Fruit fly (Drosophila melanogaster) whole organism, pupa: ENCODE results near the gene unc-119.

ENCODE experiments used
- CG10348 ChIP-seq: fragments of 200-800 bp; sonication (Bioruptor generic); IDR thresholded peaks from 2 replicates; pipeline ENCODE4 v1.3.6; 2022; ENCODE audit warnings: missing biosample characterization, missing genetic modification characterization
- CG12605 ChIP-seq: fragments of 200-800 bp; sonication (Bioruptor generic); IDR thresholded peaks from 2 replicates; pipeline ENCODE4 v1.3.6; 2022; ENCODE audit warnings: missing biosample characterization, missing genetic modification characterization
- CG13204 ChIP-seq: fragments of 200-800 bp; sonication (Bioruptor generic); optimal IDR thresholded peaks from 2 replicates; lab custom pipeline; 2018; ENCODE audit warnings: missing biosample characterization, mild to moderate bottlenecking, missing genetic modification characterization, moderate library complexity
- CG14655 ChIP-seq: fragments of 200-800 bp; sonication (Bioruptor generic); optimal IDR thresholded peaks from 3 replicates; lab custom pipeline; 2017; ENCODE audit warnings: mild to moderate bottlenecking, missing biosample characterization, missing genetic modification reagents, missing genetic modification characterization
- CG15710 ChIP-seq: fragments of 200-800 bp; sonication (Bioruptor generic); optimal IDR thresholded peaks from 2 replicates; lab custom pipeline; 2018; ENCODE audit warnings: missing biosample characterization, mild to moderate bottlenecking, missing genetic modification characterization, moderate library complexity
- CG17806 ChIP-seq: fragments of 200-800 bp; sonication (Bioruptor generic); optimal IDR thresholded peaks from 2 replicates; lab custom pipeline; 2018; ENCODE audit warnings: missing biosample characterization, mild to moderate bottlenecking, missing genetic modification characterization, moderate library complexity
- CG32121 ChIP-seq: fragments of 200-800 bp; sonication (Bioruptor generic); IDR thresholded peaks from 2 replicates; pipeline ENCODE4 v1.3.6; 2022; ENCODE audit warnings: missing biosample characterization, missing genetic modification characterization
- CG34367 ChIP-seq: fragments of 200-800 bp; sonication (Bioruptor generic); optimal IDR thresholded peaks from 2 replicates; lab custom pipeline; 2018; ENCODE audit warnings: missing biosample characterization, mild to moderate bottlenecking, missing genetic modification characterization
- CG4496 ChIP-seq: fragments of 200-800 bp; sonication (Bioruptor generic); IDR thresholded peaks from 3 replicates; pipeline ENCODE4 v1.3.6; 2022; ENCODE audit warnings: missing biosample characterization, missing genetic modification characterization
- CG8159 ChIP-seq: fragments of 200-800 bp; sonication (Bioruptor generic); optimal IDR thresholded peaks from 3 replicates; lab custom pipeline; 2018; ENCODE audit warnings: missing biosample characterization, mild to moderate bottlenecking, missing genetic modification characterization, moderate library complexity
- CG8301 ChIP-seq: fragments of 200-800 bp; sonication (Bioruptor generic); optimal IDR thresholded peaks from 2 replicates; lab custom pipeline; 2018; ENCODE audit warnings: missing biosample characterization, mild to moderate bottlenecking, missing genetic modification characterization
- CG9948 ChIP-seq: fragments of 200-800 bp; sonication (Bioruptor generic); optimal IDR thresholded peaks from 2 replicates; lab custom pipeline; 2018; ENCODE audit warnings: missing biosample characterization, mild to moderate bottlenecking, missing genetic modification characterization, moderate library complexity
- D1 ChIP-seq: fragments of 200-800 bp; sonication (Bioruptor generic); optimal IDR thresholded peaks from 2 replicates; lab custom pipeline; 2018; ENCODE audit warnings: missing biosample characterization, mild to moderate bottlenecking, missing genetic modification characterization, moderate library complexity
- EcR ChIP-seq: fragments of 200-800 bp; sonication (Bioruptor generic); optimal IDR thresholded peaks from 3 replicates; lab custom pipeline; 2019; ENCODE audit warnings: missing biosample characterization, missing genetic modification characterization, mild to moderate bottlenecking, moderate library complexity, missing genetic modification reagents
- Ets98B ChIP-seq: fragments of 200-800 bp; sonication (Bioruptor generic); IDR thresholded peaks from 2 replicates; pipeline ENCODE4 v1.3.6; 2022; ENCODE audit warnings: missing biosample characterization, missing genetic modification characterization
- Pif1A ChIP-seq: fragments of 200-800 bp; sonication (Bioruptor generic); optimal IDR thresholded peaks from 3 replicates; lab custom pipeline; 2016; ENCODE audit warnings: missing biosample characterization, missing genetic modification characterization
- Pif1B ChIP-seq: fragments of 200-800 bp; sonication (Bioruptor generic); optimal IDR thresholded peaks from 3 replicates; lab custom pipeline; 2016; ENCODE audit warnings: missing biosample characterization, missing genetic modification characterization
- Snoo ChIP-seq: fragments of 200-800 bp; sonication (Bioruptor generic); optimal IDR thresholded peaks from 3 replicates; lab custom pipeline; 2017; ENCODE audit warnings: missing biosample characterization, mild to moderate bottlenecking, missing genetic modification characterization, inconsistent platforms
- fd96Ca ChIP-seq: fragments of 200-800 bp; sonication (Bioruptor generic); IDR thresholded peaks from 3 replicates; pipeline ENCODE4 v1.3.6; 2022; ENCODE audit warnings: missing biosample characterization, missing genetic modification characterization
- gl ChIP-seq: fragments of 200-800 bp; sonication (Bioruptor generic); optimal IDR thresholded peaks from 2 replicates; lab custom pipeline; 2018; ENCODE audit warnings: missing biosample characterization, mild to moderate bottlenecking, missing genetic modification characterization
- rn ChIP-seq: fragments of 200-800 bp; sonication (Bioruptor generic); IDR thresholded peaks from 2 replicates; pipeline ENCODE4 v1.3.6; 2022; ENCODE audit warnings: missing biosample characterization, missing genetic modification characterization

The unc-119 gene

DNA sequence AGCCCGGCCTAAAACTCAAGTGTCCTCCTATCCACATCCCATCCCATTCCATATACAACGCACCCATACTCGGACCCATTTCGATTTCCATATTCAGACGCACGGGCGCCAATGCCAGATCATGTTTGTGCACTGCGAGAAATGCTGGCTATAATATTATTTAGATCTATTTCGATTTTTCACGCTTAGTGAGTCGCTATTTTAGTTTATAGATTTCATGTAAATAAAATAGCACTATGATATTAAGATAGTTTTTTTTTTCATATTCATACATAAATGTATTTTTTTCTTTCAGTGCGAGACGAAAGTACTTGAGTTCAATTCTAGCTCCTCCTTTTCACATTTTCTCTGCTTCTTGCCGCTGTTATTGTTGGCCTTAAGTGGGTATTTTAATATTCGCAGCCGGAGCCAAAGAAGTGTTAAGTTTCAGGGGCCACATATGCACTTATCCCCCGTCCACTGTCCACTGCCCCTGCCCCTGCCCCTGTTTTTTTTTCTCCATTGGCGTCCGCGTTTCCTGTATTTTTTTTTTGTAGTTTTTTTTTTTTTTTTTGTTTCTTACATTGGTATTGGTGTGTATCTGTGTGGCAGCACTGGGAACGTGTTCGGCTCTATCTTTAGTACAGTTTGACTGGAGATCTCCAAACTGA, 877 bp upstream of the unc-119 start:
- TF ChIP-seq fd96Ca (GFP tag; lab: Robert Waterston, UW) (0 out of 3 replicates have a peak, but pooled peaks have one; percentile 47), CG15710 (tag; lab: Kevin White, UChicago) (peak; percentile 83), CG17806 (tag; lab: Kevin White, UChicago) (peak; percentile 76), CG13204 (GFP tag; lab: Kevin White, UChicago) (peak; percentile 60), EcR (GFP tag; lab: Kevin White, UChicago) (no peak), CG4496 (GFP tag; lab: Robert Waterston, UW) (peak; percentile 69; the same call in 2 of the 3 replicates), Pif1B (GFP tag; lab: Kevin White, UChicago) (peak; percentile 82), Snoo (tag; lab: Kevin White, UChicago) (peak; percentile 63), CG34367 (tag; lab: Kevin White, UChicago) (peak; percentile 54), CG10348 (GFP tag; lab: Robert Waterston, UW) (no peak), CG14655 (GFP tag; lab: Kevin White, UChicago) (peak; percentile 83), gl (tag; lab: Kevin White, UChicago) (peak; percentile 36), CG8301 (tag; lab: Kevin White, UChicago) (peak; percentile 72), Pif1A (GFP tag; lab: Kevin White, UChicago) (peak; percentile 73), CG12605 (GFP tag; lab: Robert Waterston, UW) (peak; percentile 66; the same call in 1 of the 2 replicates), D1 (tag; lab: Kevin White, UChicago) (peak; percentile 1), CG9948 (tag; lab: Kevin White, UChicago) (peak; percentile 77), CG32121 (GFP tag; lab: Robert Waterston, UW) (peak; percentile 47), Ets98B (GFP tag; lab: Robert Waterston, UW) (peak; percentile 59), CG8159 (tag; lab: Kevin White, UChicago) (peak; percentile 86), rn (no peak)
- TF ChIP-seq, all 21 proteins: peak for 18

- TF ChIP-seq CG8159 (tag; lab: Kevin White, UChicago) (peak; percentile 24), CG34367 (tag; lab: Kevin White, UChicago) (no peak), Ets98B (GFP tag; lab: Robert Waterston, UW) (peak; percentile 18; the same call in 1 of the 2 replicates), EcR (GFP tag; lab: Kevin White, UChicago) (peak; percentile 39), CG8301 (tag; lab: Kevin White, UChicago) (peak; percentile 12), CG4496 (GFP tag; lab: Robert Waterston, UW) (peak; percentile 54; the same call in 1 of the 3 replicates), fd96Ca (GFP tag; lab: Robert Waterston, UW) (peak; percentile 65; the same call in 2 of the 3 replicates), CG15710 (tag; lab: Kevin White, UChicago) (no peak)
Observed at dm6 chrX:7285995-7286985, 4.8 kb downstream of the unc-119 start, which contains the start of gene CG2059. TSS of gene CG2059 (plus strand) at chrX:7286358.

- TF ChIP-seq CG9948 (tag; lab: Kevin White, UChicago) (no peak), CG8159 (tag; lab: Kevin White, UChicago) (no peak), D1 (tag; lab: Kevin White, UChicago) (no peak), CG13204 (GFP tag; lab: Kevin White, UChicago) (no peak), CG17806 (tag; lab: Kevin White, UChicago) (no peak), CG8301 (tag; lab: Kevin White, UChicago) (no peak), rn (no peak), CG32121 (GFP tag; lab: Robert Waterston, UW) (no peak), CG10348 (GFP tag; lab: Robert Waterston, UW) (no peak), Ets98B (GFP tag; lab: Robert Waterston, UW) (no peak)
- TF ChIP-seq, all 21 proteins: peak for 0
Observed at dm6 chrX:7285410-7285809, 5.7 kb downstream of the unc-119 start.

DNA sequence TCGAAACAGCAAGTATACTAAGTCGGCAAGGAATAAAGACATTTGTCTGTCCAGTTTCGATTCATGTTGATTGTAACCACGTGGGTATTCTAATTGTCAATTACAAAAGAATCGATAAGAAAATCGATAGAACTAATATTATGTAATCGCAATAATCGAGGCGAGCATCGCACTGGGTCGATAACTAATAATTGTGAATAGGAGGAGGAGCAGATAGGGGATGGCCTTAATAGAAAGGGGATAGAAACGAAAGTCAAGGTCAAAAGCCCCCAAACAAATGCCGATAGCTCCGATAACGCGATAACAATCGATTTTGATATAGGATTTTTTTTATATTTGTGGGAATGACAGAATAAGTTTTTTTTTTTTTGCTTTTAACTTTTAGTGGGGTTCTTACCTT, 6.1 kb downstream of the unc-119 start:
- no peak for TF ChIP-seq rn

DNA sequence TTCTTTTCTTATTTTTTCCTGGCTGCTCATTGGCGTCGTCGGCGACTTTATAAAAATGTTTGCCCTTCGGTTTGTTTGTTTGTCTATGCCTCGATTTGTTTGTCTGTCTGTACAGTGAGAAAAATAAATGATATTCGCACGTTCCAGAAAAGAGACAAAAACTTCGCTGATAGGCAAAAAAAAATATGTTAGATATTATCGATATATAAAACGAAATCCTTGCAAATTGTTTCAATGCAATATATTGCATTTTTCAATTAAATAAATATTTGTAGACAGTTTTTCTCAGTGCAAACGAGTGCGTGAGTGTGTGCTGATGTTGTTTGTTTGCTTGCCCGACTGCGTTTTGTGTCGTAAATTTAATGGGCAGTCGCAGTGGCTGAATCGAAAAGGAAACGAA, 14.1 kb downstream of the unc-119 start:
- no peak for TF ChIP-seq CG4496 (GFP tag; lab: Robert Waterston, UW)
- peak; percentile 1 for TF ChIP-seq CG8159 (tag; lab: Kevin White, UChicago)
